Worm (Caenorhabditis elegans) whole organism, L1 larva: ENCODE measurements around the gene clec-185.

ENCODE experiments used
- C34B4.2 ChIP-seq: sonication (generic microtip); optimal IDR thresholded peaks from 2 replicates; lab custom pipeline; 2017; ENCODE audit warnings: mild to moderate bottlenecking, missing genetic modification characterization, missing compliant biosample characterization
- F16B12.6 ChIP-seq: fragments of 150-350 bp; optimal IDR thresholded peaks from 2 replicates; lab custom pipeline; 2014; ENCODE audit warnings: missing biosample characterization, missing genetic modification characterization
- Y116A8C.19 ChIP-seq: sonication (generic microtip); optimal IDR thresholded peaks from 2 replicates; lab custom pipeline; 2016; ENCODE audit warnings: missing compliant biosample characterization, missing genetic modification characterization, borderline replicate concordance
- aha-1 ChIP-seq: fragments of 150-350 bp; optimal IDR thresholded peaks from 2 replicates; lab custom pipeline; 2014; ENCODE audit warnings: missing biosample characterization, missing genetic modification characterization
- aly-2 ChIP-seq: fragments of 150-350 bp; optimal IDR thresholded peaks from 2 replicates; lab custom pipeline; 2014; ENCODE audit warnings: missing biosample characterization, missing genetic modification characterization
- ama-1 ChIP-seq: fragments of 150-350 bp; optimal IDR thresholded peaks from 2 replicates; lab custom pipeline; 2014
- blmp-1 ChIP-seq: fragments of 150-350 bp; optimal IDR thresholded peaks from 2 replicates; lab custom pipeline; 2014; ENCODE audit warnings: missing biosample characterization, missing genetic modification characterization
- ceh-63 ChIP-seq: fragments of 200-800 bp; sonication (Bioruptor generic); optimal IDR thresholded peaks from 2 replicates; lab custom pipeline; 2018; ENCODE audit warnings: mild to moderate bottlenecking, missing genetic modification characterization, missing compliant biosample characterization
- ceh-82 ChIP-seq, 3 experiments: fragments of 150-350 bp in 1 of 3; sonication (generic microtip) in 2 of 3; optimal IDR thresholded peaks; 2 replicates each; lab custom pipeline; 2014 to 2017; ENCODE audit warnings: missing biosample characterization in 3 of 3, missing genetic modification characterization in 3 of 3
- ceh-88 ChIP-seq: fragments of 200-800 bp; sonication (Bioruptor generic); IDR thresholded peaks from 2 replicates; pipeline ENCODE4 v1.3.6; 2022; ENCODE audit warnings: missing genetic modification characterization, missing compliant biosample characterization
- ceh-90 ChIP-seq: sonication (generic microtip); optimal IDR thresholded peaks from 2 replicates; lab custom pipeline; 2016; ENCODE audit warnings: missing genetic modification characterization, missing compliant biosample characterization
- ces-1 ChIP-seq: fragments of 150-350 bp; optimal IDR thresholded peaks from 2 replicates; lab custom pipeline; 2014; ENCODE audit warnings: missing biosample characterization, missing genetic modification reagents, missing genetic modification characterization
- dpl-1 ChIP-seq, 3 experiments: fragments of 150-350 bp in 2 of 3; sonication (generic microtip) in 1 of 3; optimal IDR thresholded peaks; 2 replicates each; lab custom pipeline; 2014 to 2017; ENCODE audit warnings: missing biosample characterization in 3 of 3, missing genetic modification characterization in 3 of 3, missing genetic modification reagents in 3 of 3
- dsc-1 ChIP-seq: sonication (generic microtip); optimal IDR thresholded peaks from 2 replicates; lab custom pipeline; 2016; ENCODE audit warnings: mild to moderate bottlenecking, missing genetic modification characterization, missing compliant biosample characterization
- efl-1 ChIP-seq, 4 experiments: fragments of 150-350 bp; optimal IDR thresholded peaks in 3 of 4; peaks in 1 of 4; 1 replicate in 1 of 4; 2 replicates in 3 of 4; lab custom pipeline; 2014; ENCODE audit warnings: missing biosample characterization in 2 of 4, missing genetic modification characterization in 2 of 4, missing genetic modification reagents in 2 of 4
- elt-2 ChIP-seq: sonication (generic microtip); optimal IDR thresholded peaks from 2 replicates; lab custom pipeline; 2016; ENCODE audit warnings: missing genetic modification characterization, mild to moderate bottlenecking, inconsistent platforms, missing compliant biosample characterization, missing genetic modification reagents
- elt-3 ChIP-seq, 6 experiments: fragments of 150-350 bp in 1 of 6; sonication (generic microtip); optimal IDR thresholded peaks; 2 replicates each; lab custom pipeline; 2017 to 2018; ENCODE audit warnings: missing biosample characterization in 6 of 6, missing genetic modification characterization in 6 of 6, inconsistent platforms in 1 of 6
- fkh-4 ChIP-seq: sonication (generic microtip); optimal IDR thresholded peaks from 2 replicates; lab custom pipeline; 2016; ENCODE audit warnings: missing compliant biosample characterization, missing genetic modification characterization, borderline replicate concordance
- hpl-2 ChIP-seq: fragments of 150-350 bp; optimal IDR thresholded peaks from 2 replicates; lab custom pipeline; 2014; ENCODE audit warnings: missing biosample characterization, missing genetic modification reagents, missing genetic modification characterization
- irx-1 ChIP-seq: sonication (generic microtip); optimal IDR thresholded peaks from 2 replicates; lab custom pipeline; 2016; ENCODE audit warnings: missing genetic modification characterization, missing compliant biosample characterization
- jun-1 ChIP-seq: fragments of 150-350 bp; optimal IDR thresholded peaks from 2 replicates; lab custom pipeline; 2014; ENCODE audit warnings: missing biosample characterization, missing genetic modification reagents, missing genetic modification characterization
- lin-14 ChIP-seq: fragments of 200-800 bp; sonication (Bioruptor generic); optimal IDR thresholded peaks from 2 replicates; lab custom pipeline; 2018; ENCODE audit warnings: mild to moderate bottlenecking, missing genetic modification characterization, moderate library complexity, missing compliant biosample characterization
- lin-35 ChIP-seq, 2 experiments: fragments of 150-350 bp; optimal IDR thresholded peaks; 2 replicates each; lab custom pipeline; 2014; ENCODE audit warnings: missing biosample characterization in 2 of 2, missing genetic modification characterization in 2 of 2, missing genetic modification reagents in 2 of 2
- lin-39 ChIP-seq: fragments of 150-350 bp; optimal IDR thresholded peaks from 2 replicates; lab custom pipeline; 2014; ENCODE audit warnings: missing biosample characterization, missing genetic modification reagents, missing genetic modification characterization
- lir-3 ChIP-seq: sonication (generic microtip); optimal IDR thresholded peaks from 2 replicates; lab custom pipeline; 2016; ENCODE audit warnings: mild to moderate bottlenecking, missing genetic modification characterization, moderate library complexity, missing compliant biosample characterization; ENCODE audit not compliant: poor library complexity
- mdl-1 ChIP-seq, 2 experiments: fragments of 150-350 bp; optimal IDR thresholded peaks; 2 replicates each; lab custom pipeline; 2014 to 2017; ENCODE audit warnings: missing biosample characterization in 2 of 2, missing genetic modification characterization in 2 of 2, inconsistent platforms in 1 of 2
- mef-2 ChIP-seq: fragments of 150-350 bp; optimal IDR thresholded peaks from 2 replicates; lab custom pipeline; 2014; ENCODE audit warnings: missing biosample characterization, missing genetic modification characterization
- mep-1 ChIP-seq: fragments of 150-350 bp; optimal IDR thresholded peaks from 2 replicates; lab custom pipeline; 2014; ENCODE audit warnings: missing biosample characterization, missing genetic modification characterization
- nhr-12 ChIP-seq: sonication (generic microtip); optimal IDR thresholded peaks from 2 replicates; lab custom pipeline; 2017; ENCODE audit warnings: missing biosample characterization, missing genetic modification characterization
- nhr-19 ChIP-seq: fragments of 200-800 bp; sonication (Bioruptor generic); conservative IDR thresholded peaks from 2 replicates; pipeline ENCODE4 v1.3.6; 2022; ENCODE audit warnings: missing genetic modification characterization, missing compliant biosample characterization
- nhr-20 ChIP-seq: sonication (generic microtip); optimal IDR thresholded peaks from 2 replicates; lab custom pipeline; 2016; ENCODE audit warnings: mild to moderate bottlenecking, missing genetic modification characterization, missing compliant biosample characterization
- nhr-28 ChIP-seq: fragments of 150-350 bp; optimal IDR thresholded peaks from 2 replicates; lab custom pipeline; 2014; ENCODE audit warnings: missing biosample characterization, missing genetic modification characterization
- nhr-47 ChIP-seq: sonication (generic microtip); optimal IDR thresholded peaks from 2 replicates; lab custom pipeline; 2016; ENCODE audit warnings: mild to moderate bottlenecking, missing genetic modification characterization, moderate library complexity, missing compliant biosample characterization
- nhr-71 ChIP-seq: sonication (generic microtip); optimal IDR thresholded peaks from 2 replicates; lab custom pipeline; 2016; ENCODE audit warnings: mild to moderate bottlenecking, missing genetic modification characterization, moderate library complexity, missing compliant biosample characterization
- nhr-77 ChIP-seq: fragments of 150-350 bp; optimal IDR thresholded peaks from 2 replicates; lab custom pipeline; 2014; ENCODE audit warnings: missing biosample characterization, missing genetic modification characterization
- nhr-84 ChIP-seq: sonication (generic microtip); optimal IDR thresholded peaks from 2 replicates; lab custom pipeline; 2017; ENCODE audit warnings: missing biosample characterization, missing genetic modification characterization
- nhr-85 ChIP-seq: sonication (generic microtip); peaks from one replicate; lab custom pipeline; 2016; ENCODE audit warnings: missing genetic modification characterization, inconsistent platforms, missing compliant biosample characterization
- nhr-90 ChIP-seq: sonication (generic microtip); optimal IDR thresholded peaks from 2 replicates; lab custom pipeline; 2016; ENCODE audit warnings: mild to moderate bottlenecking, missing genetic modification characterization, missing compliant biosample characterization; ENCODE audit not compliant: poor library complexity
- pag-3 ChIP-seq: sonication (generic microtip); optimal IDR thresholded peaks from 2 replicates; lab custom pipeline; 2017; ENCODE audit warnings: missing genetic modification characterization, mild to moderate bottlenecking, missing compliant biosample characterization, antibody characterized with exemption, borderline replicate concordance; ENCODE audit not compliant: insufficient read depth
- pax-3 ChIP-seq: fragments of 200-800 bp; sonication (Bioruptor generic); optimal IDR thresholded peaks from 2 replicates; lab custom pipeline; 2018; ENCODE audit warnings: mild to moderate bottlenecking, missing genetic modification characterization, moderate library complexity, missing compliant biosample characterization
- skn-1 ChIP-seq: fragments of 150-350 bp; optimal IDR thresholded peaks from 2 replicates; lab custom pipeline; 2014; ENCODE audit warnings: missing biosample characterization, missing genetic modification characterization
- snu-23 ChIP-seq: sonication (generic microtip); optimal IDR thresholded peaks from 2 replicates; lab custom pipeline; 2016; ENCODE audit warnings: missing genetic modification characterization, missing compliant biosample characterization
- sptf-1 ChIP-seq: fragments of 150-350 bp; optimal IDR thresholded peaks from 2 replicates; lab custom pipeline; 2014; ENCODE audit warnings: missing biosample characterization, missing genetic modification characterization
- swsn-7 ChIP-seq: sonication (generic microtip); optimal IDR thresholded peaks from 2 replicates; lab custom pipeline; 2016; ENCODE audit warnings: missing genetic modification characterization, missing compliant biosample characterization
- tbx-2 ChIP-seq: sonication (generic microtip); optimal IDR thresholded peaks from 2 replicates; lab custom pipeline; 2016; ENCODE audit warnings: missing genetic modification characterization, missing compliant biosample characterization
- unc-130 ChIP-seq: fragments of 150-350 bp; optimal IDR thresholded peaks from 2 replicates; lab custom pipeline; 2017; ENCODE audit warnings: missing biosample characterization, missing genetic modification characterization, inconsistent platforms
- unc-86 ChIP-seq: sonication (generic microtip); optimal IDR thresholded peaks from 2 replicates; lab custom pipeline; 2016; ENCODE audit warnings: missing genetic modification characterization, missing compliant biosample characterization
- unc-98 ChIP-seq: fragments of 200-800 bp; sonication (Bioruptor generic); IDR thresholded peaks from 2 replicates; pipeline ENCODE4 v1.3.6; 2022; ENCODE audit warnings: missing genetic modification characterization, missing compliant biosample characterization
- xbp-1 ChIP-seq: sonication (generic microtip); optimal IDR thresholded peaks from 2 replicates; lab custom pipeline; 2016; ENCODE audit warnings: missing genetic modification characterization, missing compliant biosample characterization
- zag-1 ChIP-seq: fragments of 150-350 bp; optimal IDR thresholded peaks from 2 replicates; lab custom pipeline; 2014; ENCODE audit warnings: missing biosample characterization, missing genetic modification characterization
- zip-4 ChIP-seq: fragments of 200-800 bp; sonication (Bioruptor generic); optimal IDR thresholded peaks from 2 replicates; lab custom pipeline; 2018; ENCODE audit warnings: mild to moderate bottlenecking, missing genetic modification characterization, moderate library complexity, missing compliant biosample characterization

Gene clec-185

ce11 chrIV:12417536-12418195 is 20.8 kb upstream of the clec-185 start, which contains the start of gene F08G5.3:
TSS of gene F08G5.3 (minus strand) at chrIV:12417586.
- TF ChIP-seq nhr-90 (tag; lab: Kevin White, UChicago) (peak; percentile 57), jun-1 (tag; lab: Kevin White, UChicago) (no peak), nhr-20 (tag; lab: Kevin White, UChicago) (peak; percentile 50), nhr-47 (tag; lab: Kevin White, UChicago) (peak; percentile 49), swsn-7 (tag; lab: Kevin White, UChicago) (peak; percentile 34), nhr-12 (tag; lab: Kevin White, UChicago) (no peak), zip-4 (GFP tag; lab: Kevin White, UChicago) (peak; percentile 18), snu-23 (GFP tag; lab: Kevin White, UChicago) (peak; percentile 62), ceh-88 (GFP tag; lab: Robert Waterston, UW) (no peak), F16B12.6 (tag; lab: Kevin White, UChicago) (no peak), nhr-19 (peak; percentile 22; the same call in 1 of the 2 replicates), ceh-90 (no peak), blmp-1 (no peak), skn-1 (tag; lab: Kevin White, UChicago) (no peak), ces-1 (GFP tag; lab: Kevin White, UChicago) (no peak), C34B4.2 (tag; lab: Kevin White, UChicago) (no peak), xbp-1 (tag; lab: Kevin White, UChicago) (peak; percentile 24), lin-39 (tag; lab: Kevin White, UChicago) (no peak), pag-3 (tag; lab: Kevin White, UChicago) (no peak), elt-2 (tag; lab: Kevin White, UChicago) (peak; percentile 30), lin-35 (GFP tag; optimal IDR thresholded peaks at IDR 0.05; lab: Kevin White, UChicago) (peak; percentile 25 to 69), zag-1 (tag; lab: Kevin White, UChicago) (no peak), tbx-2 (peak; percentile 29), nhr-71 (peak; percentile 65), aha-1 (tag; lab: Kevin White, UChicago) (no peak), dsc-1 (tag; lab: Kevin White, UChicago) (peak; percentile 56), sptf-1 (no peak), lir-3 (tag; lab: Kevin White, UChicago) (peak; percentile 27), ceh-63 (no peak), unc-130 (tag; lab: Kevin White, UChicago) (no peak), fkh-4 (tag; lab: Kevin White, UChicago) (no peak), nhr-77 (tag; lab: Kevin White, UChicago) (peak; percentile 28), dpl-1 (GFP tag; optimal IDR thresholded peaks at IDR 0.05; lab: Kevin White, UChicago) (peak in 2 of 3 experiments; percentile 16 to 27), Y116A8C.19 (tag; lab: Kevin White, UChicago) (no peak), nhr-28 (tag; lab: Kevin White, UChicago) (no peak), nhr-84 (no peak), pax-3 (tag; lab: Kevin White, UChicago) (no peak), hpl-2 (GFP tag; lab: Kevin White, UChicago) (no peak), nhr-85 (tag; lab: Kevin White, UChicago) (peak; percentile 72), mdl-1 (tag; optimal IDR thresholded peaks at IDR 0.05; lab: Kevin White, UChicago) (peak in 1 of 2 experiments; percentile 40), lin-14 (GFP tag; lab: Kevin White, UChicago) (peak; percentile 62), aly-2 (tag; lab: Kevin White, UChicago) (no peak), irx-1 (tag; lab: Kevin White, UChicago) (no peak), elt-3 (tag; optimal IDR thresholded peaks at IDR 0.05; lab: Kevin White, UChicago) (peak in 1 of 6 experiments; percentile 43), unc-98 (GFP tag; lab: Robert Waterston, UW) (0 out of 2 replicates have a peak, but pooled peaks have one; percentile 7), efl-1 (optimal IDR thresholded peaks at IDR 0.05; lab: Kevin White, UChicago) (peak in 1 of 2 experiments; percentile 43), efl-1 (GFP tag; optimal IDR thresholded peaks at IDR 0.05 in 1 of 2; lab: Kevin White, UChicago) (peak; percentile 17 to 92), ama-1 (lab: Kevin White, UChicago) (no peak), unc-86 (tag; lab: Kevin White, UChicago) (no peak), mep-1 (tag; lab: Kevin White, UChicago) (peak; percentile 21), mef-2 (peak; percentile 4), ceh-82 (tag; optimal IDR thresholded peaks at IDR 0.05; lab: Kevin White, UChicago) (peak in 1 of 3 experiments; percentile 8)
